Worm (Caenorhabditis elegans): Measurements from ENCODE around the gene msa-1.

The msa-1 gene

ce11 chrIV:9104071-9105016 is 15.9 kb downstream of the msa-1 start, which contains the start of the genes C01F6.14 and fem-3:
Gene C01F6.14, minus strand, starts transcription at chrIV:9104121.
Gene fem-3, plus strand, starts transcription at chrIV:9104966.
- TF ChIP-seq pha-4 (tag; optimal IDR thresholded peaks at IDR 0.05) (no peak), pax-1 (tag; optimal IDR thresholded peaks at IDR 0.05) (no peak), zip-5 (tag; optimal IDR thresholded peaks at IDR 0.05) (no peak), unc-3 (GFP tag; conservative IDR thresholded peaks at IDR 0.05) (no peak), unc-3 (tag; optimal IDR thresholded peaks at IDR 0.05) (no peak), odd-2 (tag; optimal IDR thresholded peaks at IDR 0.05) (no peak), nhr-11 (tag; optimal IDR thresholded peaks at IDR 0.05) (no peak)

- TF ChIP-seq sdc-2 (tag; optimal IDR thresholded peaks at IDR 0.05) (no peak), unc-55 (GFP tag; optimal IDR thresholded peaks at IDR 0.05) (peak; percentile 72), elt-2 (tag; optimal IDR thresholded peaks at IDR 0.05) (peak; percentile 19), ceh-48 (tag; optimal IDR thresholded peaks at IDR 0.05) (peak; percentile 40), fax-1 (tag; optimal IDR thresholded peaks at IDR 0.05) (no peak), C38D4.7 (GFP tag; optimal IDR thresholded peaks at IDR 0.05) (no peak), ceh-24 (tag; optimal IDR thresholded peaks at IDR 0.05) (no peak), ztf-16 (tag; optimal IDR thresholded peaks at IDR 0.05) (no peak), sox-2 (GFP tag; IDR thresholded peaks at IDR 0.05) (peak; percentile 11; the same call in 1 of the 2 replicates), unc-86 (tag; optimal IDR thresholded peaks at IDR 0.05) (no peak), ama-1 (optimal IDR thresholded peaks at IDR 0.05) (no peak), hlh-6 (tag; optimal IDR thresholded peaks at IDR 0.05) (no peak), odd-2 (tag; optimal IDR thresholded peaks at IDR 0.05) (no peak), ceh-31 (tag; optimal IDR thresholded peaks at IDR 0.05) (peak; percentile 41), ceh-6 (GFP tag; optimal IDR thresholded peaks at IDR 0.05) (no peak), pag-3 (tag; optimal IDR thresholded peaks at IDR 0.05; ENCODE audit: borderline replicate concordance) (no peak), fkh-10 (GFP tag; optimal IDR thresholded peaks at IDR 0.05) (no peak), pat-9 (tag; optimal IDR thresholded peaks at IDR 0.05) (peak; percentile 15), tbx-2 (tag; optimal IDR thresholded peaks at IDR 0.05) (peak; percentile 1), ets-4 (tag; optimal IDR thresholded peaks at IDR 0.05) (no peak), zip-5 (tag; optimal IDR thresholded peaks at IDR 0.05) (no peak), eyg-1 (tag; optimal IDR thresholded peaks at IDR 0.05) (no peak), madf-2 (tag; optimal IDR thresholded peaks at IDR 0.05) (no peak), lin-11 (tag; optimal IDR thresholded peaks at IDR 0.05) (no peak), ceh-14 (tag; optimal IDR thresholded peaks at IDR 0.05) (no peak), hlh-13 (GFP tag; optimal IDR thresholded peaks at IDR 0.05) (no peak), mec-3 (tag; optimal IDR thresholded peaks at IDR 0.05; ENCODE audit: borderline replicate concordance) (no peak), T23F11.4 (GFP tag; optimal IDR thresholded peaks at IDR 0.05) (no peak), hlh-8 (tag; optimal IDR thresholded peaks at IDR 0.05) (peak; percentile 47), pqm-1 (tag; optimal IDR thresholded peaks at IDR 0.05) (no peak), hlh-30 (tag; optimal IDR thresholded peaks at IDR 0.05; ENCODE audit: insufficient read depth) (no peak)
Measured at ce11 chrIV:9107464-9107863, 19.1 kb downstream of the msa-1 start.

ce11 chrIV:9108631-9109030 is 20.2 kb downstream of the msa-1 start, which contains the start of gene aly-1:
Gene aly-1, plus strand, starts transcription at chrIV:9108931.
- TF ChIP-seq tbx-7 (tag; optimal IDR thresholded peaks at IDR 0.05) (no peak), ceh-48 (tag; optimal IDR thresholded peaks at IDR 0.05) (no peak), ceh-22 (tag; optimal IDR thresholded peaks at IDR 0.05) (no peak), fkh-6 (tag; optimal IDR thresholded peaks at IDR 0.05) (no peak), C38D4.7 (GFP tag; optimal IDR thresholded peaks at IDR 0.05) (no peak), ceh-6 (GFP tag; optimal IDR thresholded peaks at IDR 0.05) (no peak), T23F11.4 (GFP tag; optimal IDR thresholded peaks at IDR 0.05) (no peak), F13H6.1 (tag; optimal IDR thresholded peaks at IDR 0.05) (no peak)
